Fruit fly (Drosophila melanogaster) whole organism, embryonic: ENCODE measurements around the gene Cdc37.

Source experiments
- Adf1 ChIP-seq: fragments of 200-800 bp; sonication (Bioruptor generic); IDR thresholded peaks from 2 replicates; pipeline ENCODE4 v1.3.6; 2022; ENCODE audit warnings: missing biosample characterization, missing genetic modification characterization
- CG11456 ChIP-seq: fragments of 200-800 bp; sonication (Bioruptor generic); IDR thresholded peaks from 3 replicates; pipeline ENCODE4 v1.3.6; 2022; ENCODE audit warnings: missing biosample characterization, missing genetic modification characterization
- CG17186 ChIP-seq: fragments of 200-800 bp; sonication (Bioruptor generic); optimal IDR thresholded peaks from 3 replicates; lab custom pipeline; 2017; ENCODE audit warnings: missing biosample characterization, missing genetic modification reagents, missing genetic modification characterization
- CG4328 ChIP-seq: fragments of 200-800 bp; sonication (Bioruptor generic); optimal IDR thresholded peaks from 3 replicates; lab custom pipeline; 2017; ENCODE audit warnings: missing biosample characterization, missing genetic modification reagents, missing genetic modification characterization
- CG5953 ChIP-seq: fragments of 200-800 bp; sonication (Bioruptor generic); IDR thresholded peaks from 2 replicates; pipeline ENCODE4 v1.3.6; 2022; ENCODE audit warnings: missing biosample characterization, missing genetic modification characterization
- Ravus ChIP-seq: fragments of 200-800 bp; sonication (Bioruptor generic); IDR thresholded peaks from 2 replicates; pipeline ENCODE4 v1.3.6; 2022; ENCODE audit warnings: missing biosample characterization, missing genetic modification characterization
- bowl ChIP-seq: fragments of 200-800 bp; sonication (Bioruptor generic); IDR thresholded peaks from 2 replicates; pipeline ENCODE4 v1.3.6; 2022; ENCODE audit warnings: missing biosample characterization, missing genetic modification characterization
- insv ChIP-seq, 2 experiments: fragments of 200-800 bp; sonication (Bioruptor generic); optimal IDR thresholded peaks; 3 replicates each; lab custom pipeline; 2016 to 2018; ENCODE audit warnings: missing biosample characterization in 2 of 2, missing genetic modification characterization in 2 of 2
- jigr1 ChIP-seq: fragments of 200-800 bp; sonication (Bioruptor generic); IDR thresholded peaks from 3 replicates; pipeline ENCODE4 v1.3.6; 2022; ENCODE audit warnings: missing biosample characterization, missing genetic modification characterization
- pita ChIP-seq: fragments of 200-800 bp; sonication (Bioruptor generic); optimal IDR thresholded peaks from 2 replicates; lab custom pipeline; 2017; ENCODE audit warnings: missing biosample characterization, mild to moderate bottlenecking, missing genetic modification characterization
- seq ChIP-seq: fragments of 200-800 bp; sonication (Bioruptor generic); IDR thresholded peaks from 2 replicates; pipeline ENCODE4 v1.3.6; 2022; ENCODE audit warnings: missing biosample characterization, missing genetic modification characterization

dm6 chr3L:1794164-1794942 is 839 bp upstream of the Cdc37 start:
- TF ChIP-seq CG4328 (GFP tag; lab: Kevin White, UChicago) (peak; percentile 20), seq (GFP tag; lab: Robert Waterston, UW) (peak; percentile 21; the same call in 1 of the 2 replicates), insv (GFP tag; optimal IDR thresholded peaks at IDR 0.05; lab: Kevin White, UChicago) (peak in 1 of 2 experiments; percentile 23), Ravus (no peak), CG17186 (GFP tag; lab: Kevin White, UChicago) (no peak), Adf1 (GFP tag; lab: Robert Waterston, UW) (peak; percentile 64), CG5953 (GFP tag; lab: Robert Waterston, UW) (no peak), jigr1 (no peak), bowl (peak; percentile 48; the same call in 1 of the 2 replicates), CG11456 (GFP tag; lab: Robert Waterston, UW) (peak; percentile 26; the same call in 1 of the 3 replicates), pita (GFP tag; lab: Kevin White, UChicago) (no peak)
